Fruit fly (Drosophila melanogaster) S2 (cell line): ENCODE data around the gene CG15927.

Experiments
- CG8478 ChIP-seq: fragments of >200 bp; optimal IDR thresholded peaks from 2 replicates; lab custom pipeline; 2018
- CTCF ChIP-seq, 2 experiments: fragments of >200 bp; optimal IDR thresholded peaks; 2 replicates each; lab custom pipeline; 2018

DNA sequence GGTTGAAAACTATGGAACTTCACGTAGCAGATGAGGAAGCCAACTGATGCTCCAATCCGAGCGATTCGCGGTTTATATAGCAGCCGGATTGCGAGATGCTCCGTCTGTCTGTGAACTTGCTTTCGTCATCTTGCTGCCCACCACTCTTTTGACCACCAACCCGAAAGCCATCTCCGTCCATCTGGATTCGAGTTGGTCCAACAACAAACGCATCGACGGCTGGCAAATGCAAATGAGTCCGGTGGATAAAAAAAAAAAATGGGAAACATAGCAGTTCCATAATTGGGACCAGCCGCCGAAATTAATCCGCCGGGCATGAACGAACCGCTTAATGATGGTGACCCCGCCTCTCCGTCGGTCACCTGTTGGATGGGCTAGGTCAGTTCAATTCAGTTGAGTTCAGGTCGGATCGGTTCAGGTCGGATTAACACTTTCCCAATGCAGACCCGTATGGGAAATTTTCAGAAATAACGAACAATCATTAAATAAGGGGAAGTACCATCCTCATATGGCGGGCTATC, 3.2 kb downstream of the CG15927 start, which contains the start of gene CG15731:
- no peak for TF ChIP-seq CG8478
- TF ChIP-seq CTCF (optimal IDR thresholded peaks at IDR 0.05; lab: Kevin White, UChicago) = no peak
